Worm (Caenorhabditis elegans): ENCODE results near the gene C05E11.7.

DNA sequence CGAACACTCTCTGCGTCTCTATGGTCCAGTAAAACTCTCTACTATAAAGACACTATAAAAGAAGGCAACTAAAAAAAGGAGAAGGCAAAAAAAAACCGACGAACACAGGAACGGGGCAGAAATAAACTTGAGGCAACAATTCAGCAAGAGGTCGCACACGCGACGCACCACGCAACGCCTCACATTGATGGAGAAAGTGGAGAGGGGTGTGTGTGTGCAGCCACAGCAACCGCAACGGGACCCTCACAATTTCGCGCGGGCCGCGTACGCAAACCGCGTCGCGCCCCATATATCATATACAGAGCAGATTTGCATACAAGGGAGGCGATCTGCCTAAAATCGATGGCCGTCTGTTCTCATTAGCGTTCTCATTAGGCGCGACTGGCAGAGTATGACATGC lies 31.4 kb upstream of the C05E11.7 start:
- TF ChIP-seq him-1 (tag; optimal IDR thresholded peaks at IDR 0.05) = peak; percentile 46
- no peak for TF ChIP-seq W03F9.2 (tag; optimal IDR thresholded peaks at IDR 0.05)

Measured in whole organism, L4/young adult.